Fruit fly (Drosophila melanogaster): ENCODE measurements around the gene Nup154.

DNA sequence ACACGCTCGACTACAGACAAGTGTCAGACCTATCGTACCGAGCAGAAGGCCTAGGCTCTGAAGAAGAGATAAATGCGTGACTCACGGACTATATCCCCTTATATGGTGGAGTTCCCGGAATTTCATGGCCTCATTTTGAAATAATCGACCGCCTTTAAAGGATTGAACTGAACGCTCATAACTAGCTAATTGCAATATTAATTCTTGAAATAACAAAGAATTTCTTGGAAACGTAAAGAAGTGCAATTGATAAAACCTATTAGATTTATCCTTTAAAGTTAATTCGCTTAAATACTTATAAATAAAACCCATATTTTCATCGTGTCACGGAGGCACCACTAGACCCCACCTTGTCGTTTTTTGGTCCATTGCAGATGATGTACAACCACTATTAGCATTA is 36.5 kb downstream of the Nup154 start:
- no peak for TF ChIP-seq CG33017 (tag; optimal IDR thresholded peaks at IDR 0.05)
- no peak for TF ChIP-seq cic (GFP tag; optimal IDR thresholded peaks at IDR 0.05)

All from whole organism, adult.